Fruit fly (Drosophila melanogaster) whole organism, embryonic: ENCODE measurements around the gene pix.

Source experiments
- BtbVII ChIP-seq: fragments of 200-800 bp; sonication (Bioruptor generic); optimal IDR thresholded peaks from 3 replicates; lab custom pipeline; 2017; ENCODE audit warnings: missing biosample characterization, mild to moderate bottlenecking, missing genetic modification characterization
- CG11695 ChIP-seq: fragments of 200-800 bp; sonication (Bioruptor generic); IDR thresholded peaks from 3 replicates; pipeline ENCODE4 v1.3.6; 2022; ENCODE audit warnings: missing biosample characterization, missing genetic modification characterization
- CG12219 ChIP-seq: fragments of 200-800 bp; sonication (Bioruptor generic); optimal IDR thresholded peaks from 3 replicates; lab custom pipeline; 2018; ENCODE audit warnings: missing biosample characterization, mild to moderate bottlenecking, missing genetic modification characterization
- CG15269 ChIP-seq: fragments of 200-800 bp; sonication (Bioruptor generic); optimal IDR thresholded peaks from 2 replicates; lab custom pipeline; 2018; ENCODE audit warnings: missing biosample characterization, mild to moderate bottlenecking, missing genetic modification characterization, moderate library complexity
- CG17186 ChIP-seq: fragments of 200-800 bp; sonication (Bioruptor generic); optimal IDR thresholded peaks from 3 replicates; lab custom pipeline; 2017; ENCODE audit warnings: missing biosample characterization, missing genetic modification reagents, missing genetic modification characterization
- CG17385 ChIP-seq: fragments of 200-800 bp; sonication (Bioruptor generic); optimal IDR thresholded peaks from 3 replicates; lab custom pipeline; 2018; ENCODE audit warnings: missing biosample characterization, mild to moderate bottlenecking, missing genetic modification characterization
- CG17568 ChIP-seq: fragments of 200-800 bp; sonication (Bioruptor generic); optimal IDR thresholded peaks from 2 replicates; lab custom pipeline; 2018; ENCODE audit warnings: missing biosample characterization, mild to moderate bottlenecking, missing genetic modification characterization, moderate library complexity
- CG18476 ChIP-seq: fragments of 200-800 bp; sonication (Bioruptor generic); optimal IDR thresholded peaks from 2 replicates; lab custom pipeline; 2016; ENCODE audit warnings: missing biosample characterization, mild to moderate bottlenecking, missing genetic modification characterization
- CG18619 ChIP-seq: fragments of 200-800 bp; sonication (Bioruptor generic); optimal IDR thresholded peaks from 3 replicates; lab custom pipeline; 2017; ENCODE audit warnings: missing biosample characterization, mild to moderate bottlenecking, missing genetic modification characterization
- CG2116 ChIP-seq: fragments of 200-800 bp; sonication (Bioruptor generic); optimal IDR thresholded peaks from 3 replicates; lab custom pipeline; 2018; ENCODE audit warnings: missing biosample characterization, mild to moderate bottlenecking, missing genetic modification characterization
- CG31441 ChIP-seq: fragments of 200-800 bp; sonication (Bioruptor generic); IDR thresholded peaks from 2 replicates; pipeline ENCODE4 v1.3.6; 2022; ENCODE audit warnings: missing biosample characterization, missing genetic modification characterization
- CG34224 ChIP-seq: fragments of 200-800 bp; sonication (Bioruptor generic); IDR thresholded peaks from 3 replicates; pipeline ENCODE4 v1.3.6; 2022; ENCODE audit warnings: missing biosample characterization, missing genetic modification characterization; ENCODE audit not compliant: partially characterized antibody
- CG6654 ChIP-seq: fragments of 200-800 bp; sonication (Bioruptor generic); optimal IDR thresholded peaks from 2 replicates; lab custom pipeline; 2017; ENCODE audit warnings: missing biosample characterization, mild to moderate bottlenecking, missing genetic modification characterization
- CG6813 ChIP-seq: fragments of 200-800 bp; sonication (Bioruptor generic); optimal IDR thresholded peaks from 2 replicates; lab custom pipeline; 2017; ENCODE audit warnings: missing biosample characterization, missing genetic modification characterization, mild to moderate bottlenecking, moderate library complexity, missing genetic modification reagents
- CG7271 ChIP-seq: fragments of 200-800 bp; sonication (Bioruptor generic); optimal IDR thresholded peaks from 2 replicates; lab custom pipeline; 2018; ENCODE audit warnings: missing biosample characterization, mild to moderate bottlenecking, missing genetic modification characterization, moderate library complexity
- CG8290 ChIP-seq, 3 experiments: fragments of 200-800 bp; sonication (Bioruptor generic); optimal IDR thresholded peaks; 2 replicates each; lab custom pipeline; 2016 to 2019; ENCODE audit warnings: missing biosample characterization in 3 of 3, missing genetic modification characterization in 3 of 3, mild to moderate bottlenecking in 2 of 3, moderate library complexity in 1 of 3
- Chrac-16 ChIP-seq: fragments of 200-800 bp; sonication (Bioruptor generic); optimal IDR thresholded peaks from 3 replicates; lab custom pipeline; 2016; ENCODE audit warnings: missing biosample characterization, missing genetic modification characterization
- Dad ChIP-seq: fragments of 200-800 bp; sonication (Bioruptor generic); optimal IDR thresholded peaks from 3 replicates; lab custom pipeline; 2016; ENCODE audit warnings: missing biosample characterization, missing genetic modification characterization
- Dp ChIP-seq: fragments of 200-800 bp; sonication (Bioruptor generic); optimal IDR thresholded peaks from 2 replicates; lab custom pipeline; 2018; ENCODE audit warnings: missing biosample characterization, mild to moderate bottlenecking, missing genetic modification characterization, moderate library complexity
- E2f2 ChIP-seq: fragments of 200-800 bp; sonication (Bioruptor generic); IDR thresholded peaks from 2 replicates; pipeline ENCODE4 v1.3.6; 2022; ENCODE audit warnings: missing biosample characterization, missing genetic modification characterization
- Ets97D ChIP-seq: fragments of 200-800 bp; sonication (Bioruptor generic); optimal IDR thresholded peaks from 3 replicates; lab custom pipeline; 2016; ENCODE audit warnings: missing biosample characterization, missing genetic modification characterization
- Fer1 ChIP-seq: fragments of 200-800 bp; sonication (Bioruptor generic); optimal IDR thresholded peaks from 2 replicates; lab custom pipeline; 2017; ENCODE audit warnings: missing biosample characterization, mild to moderate bottlenecking, missing genetic modification characterization
- NFAT ChIP-seq: fragments of 200-800 bp; sonication (Bioruptor generic); IDR thresholded peaks from 2 replicates; pipeline ENCODE4 v1.3.6; 2022; ENCODE audit warnings: missing biosample characterization, missing genetic modification characterization
- PHDP ChIP-seq: fragments of 200-800 bp; sonication (Bioruptor generic); optimal IDR thresholded peaks from 3 replicates; lab custom pipeline; 2018; ENCODE audit warnings: missing biosample characterization, mild to moderate bottlenecking, missing genetic modification characterization, moderate library complexity
- Stat92E ChIP-seq, 3 experiments: fragments of >200 bp in 2 of 3; fragments of 200-800 bp in 1 of 3; sonication (Bioruptor generic) in 1 of 3; optimal IDR thresholded peaks; 2 replicates each; lab custom pipeline; 2017 to 2019; ENCODE audit warnings: missing biosample characterization in 3 of 3, missing genetic modification characterization in 3 of 3, mild to moderate bottlenecking in 1 of 3, moderate library complexity in 1 of 3
- aop ChIP-seq: fragments of 200-800 bp; sonication (Bioruptor generic); IDR thresholded peaks from 2 replicates; pipeline ENCODE4 v1.3.6; 2022; ENCODE audit warnings: missing biosample characterization, missing genetic modification characterization
- croc ChIP-seq: fragments of 200-800 bp; sonication (Bioruptor generic); conservative IDR thresholded peaks from 3 replicates; pipeline ENCODE4 v1.3.6; 2022; ENCODE audit warnings: missing biosample characterization, missing genetic modification characterization
- eve ChIP-seq, 2 experiments: fragments of >200 bp; optimal IDR thresholded peaks; 2 replicates each; lab custom pipeline; 2017; ENCODE audit warnings: missing biosample characterization in 2 of 2, missing genetic modification characterization in 2 of 2
- fd102C ChIP-seq: fragments of 200-800 bp; sonication (Bioruptor generic); optimal IDR thresholded peaks from 2 replicates; lab custom pipeline; 2018; ENCODE audit warnings: missing biosample characterization, mild to moderate bottlenecking, missing genetic modification characterization, moderate library complexity
- gce ChIP-seq: fragments of 200-800 bp; sonication (Bioruptor generic); IDR thresholded peaks from 3 replicates; pipeline ENCODE4 v1.3.6; 2022; ENCODE audit warnings: missing biosample characterization, missing genetic modification characterization
- hkb ChIP-seq, 2 experiments: fragments of 200-800 bp in 1 of 2; fragments of >200 bp in 1 of 2; sonication (Bioruptor generic) in 1 of 2; IDR thresholded peaks in 1 of 2; optimal IDR thresholded peaks in 1 of 2; 2 replicates each; pipeline versions ENCODE4 v1.3.6 to Lab custom; 2017 to 2022; ENCODE audit warnings: missing biosample characterization in 1 of 2, missing genetic modification characterization in 1 of 2
- insv ChIP-seq, 2 experiments: fragments of 200-800 bp; sonication (Bioruptor generic); optimal IDR thresholded peaks; 3 replicates each; lab custom pipeline; 2016 to 2018; ENCODE audit warnings: missing biosample characterization in 2 of 2, missing genetic modification characterization in 2 of 2
- nau ChIP-seq: fragments of 200-800 bp; sonication (Bioruptor generic); optimal IDR thresholded peaks from 3 replicates; lab custom pipeline; 2017; ENCODE audit warnings: missing biosample characterization, mild to moderate bottlenecking, missing genetic modification characterization, missing genetic modification reagents
- odd ChIP-seq: fragments of 200-800 bp; sonication (Bioruptor generic); optimal IDR thresholded peaks from 2 replicates; lab custom pipeline; 2017; ENCODE audit warnings: missing biosample characterization, mild to moderate bottlenecking, missing genetic modification characterization
- pros ChIP-seq: fragments of 200-800 bp; sonication (Bioruptor generic); optimal IDR thresholded peaks from 3 replicates; lab custom pipeline; 2019; ENCODE audit warnings: missing biosample characterization, mild to moderate bottlenecking, missing genetic modification characterization, moderate library complexity
- sens ChIP-seq: fragments of 200-800 bp; sonication (Bioruptor generic); peaks from one replicate; lab custom pipeline; 2016; ENCODE audit warnings: missing biosample characterization, missing genetic modification characterization
- so ChIP-seq: fragments of 200-800 bp; sonication (Bioruptor generic); IDR thresholded peaks from 3 replicates; pipeline ENCODE4 v1.3.6; 2022; ENCODE audit warnings: missing biosample characterization, missing genetic modification characterization
- stc ChIP-seq: fragments of 200-800 bp; sonication (Bioruptor generic); IDR thresholded peaks from 2 replicates; pipeline ENCODE4 v1.3.6; 2022; ENCODE audit warnings: missing biosample characterization, missing genetic modification characterization
- stwl ChIP-seq: fragments of 200-800 bp; sonication (Bioruptor generic); optimal IDR thresholded peaks from 3 replicates; lab custom pipeline; 2018; ENCODE audit warnings: missing biosample characterization, mild to moderate bottlenecking, missing genetic modification characterization, moderate library complexity

pix gene

DNA sequence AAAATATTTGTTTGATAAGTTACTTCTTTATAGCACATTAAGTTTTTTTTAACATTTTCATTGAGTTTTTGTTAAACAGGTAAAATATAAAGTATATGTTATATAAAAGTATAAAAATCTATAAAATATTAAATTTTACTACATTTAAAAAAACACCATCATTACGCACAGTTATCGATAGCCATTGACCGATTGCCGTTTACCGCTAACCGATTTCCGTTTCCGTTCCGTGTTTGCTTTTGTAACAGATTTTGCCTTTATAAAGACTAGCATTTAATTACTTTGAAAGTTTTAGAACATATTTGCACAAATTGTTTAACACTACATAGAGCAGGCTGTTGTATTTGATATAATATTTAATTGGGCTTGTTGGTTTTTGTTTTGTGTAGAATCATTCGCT is 34.9 kb downstream of the pix start:
- TF ChIP-seq stwl (tag; lab: Kevin White, UChicago) (peak; percentile 58), BtbVII (GFP tag; lab: Kevin White, UChicago) (no peak), pros (GFP tag; lab: Kevin White, UChicago) (no peak), CG34224 (GFP tag; lab: Robert Waterston, UW) (no peak), CG17186 (GFP tag; lab: Kevin White, UChicago) (no peak), CG7271 (tag; lab: Kevin White, UChicago) (peak; percentile 77), CG18476 (GFP tag; lab: Kevin White, UChicago) (no peak), gce (GFP tag; lab: Robert Waterston, UW) (no peak), NFAT (GFP tag; lab: Robert Waterston, UW) (no peak), Stat92E (GFP tag; optimal IDR thresholded peaks at IDR 0.05; lab: Kevin White, UChicago) (no peak), CG12219 (GFP tag; lab: Kevin White, UChicago) (no peak), CG6654 (GFP tag; lab: Kevin White, UChicago) (no peak), Ets97D (peak; percentile 13), insv (GFP tag; optimal IDR thresholded peaks at IDR 0.05; lab: Kevin White, UChicago) (no peak), CG8290 (GFP tag; optimal IDR thresholded peaks at IDR 0.05; lab: Kevin White, UChicago) (no peak), CG8290 (tag; optimal IDR thresholded peaks at IDR 0.05; lab: Kevin White, UChicago) (no peak), aop (GFP tag; lab: Robert Waterston, UW) (no peak), croc (GFP tag; lab: Robert Waterston, UW) (no peak)

DNA sequence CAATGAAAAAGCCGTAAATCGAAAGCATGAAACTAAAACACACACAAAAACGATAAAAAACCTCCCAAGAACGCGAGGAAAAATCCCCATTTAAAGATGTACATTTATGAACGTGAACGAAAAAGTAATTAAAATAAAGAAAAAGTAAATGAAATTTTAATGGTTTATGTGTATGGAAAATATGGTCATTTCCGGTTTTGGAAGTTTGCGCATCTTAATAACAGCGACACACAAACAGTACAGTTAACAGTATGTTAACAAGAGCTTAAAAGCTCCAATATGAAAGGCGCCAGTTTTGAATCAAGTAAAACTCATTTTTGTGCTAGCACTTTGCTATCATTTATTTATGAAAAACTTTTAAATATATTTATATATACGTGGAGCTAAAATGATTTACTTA is 42.6 kb downstream of the pix start:
- TF ChIP-seq nau (GFP tag; lab: Kevin White, UChicago) (peak; percentile 5), CG18619 (no peak), CG2116 (peak; percentile 6), CG11695 (GFP tag; lab: Robert Waterston, UW) (0 out of 3 replicates have a peak, but pooled peaks have one; percentile 28), PHDP (tag; lab: Kevin White, UChicago) (peak; percentile 38), Chrac-16 (no peak), Ets97D (peak; percentile 89), eve (GFP tag; optimal IDR thresholded peaks at IDR 0.05; lab: Kevin White, UChicago) (peak in 1 of 2 experiments; percentile 50), so (GFP tag; lab: Robert Waterston, UW) (no peak), BtbVII (GFP tag; lab: Kevin White, UChicago) (peak; percentile 36), CG6813 (peak; percentile 13), CG17385 (GFP tag; lab: Kevin White, UChicago) (peak; percentile 29), CG31441 (peak; percentile 38; the same call in 1 of the 2 replicates), CG17568 (peak; percentile 54), Fer1 (GFP tag; lab: Kevin White, UChicago) (peak; percentile 44), Dad (GFP tag; lab: Kevin White, UChicago) (no peak), Dp (GFP tag; lab: Kevin White, UChicago) (peak; percentile 66), E2f2 (GFP tag; lab: Robert Waterston, UW) (peak; percentile 77), stc (GFP tag; lab: Robert Waterston, UW) (peak; percentile 20; the same call in 1 of the 2 replicates), CG15269 (tag; lab: Kevin White, UChicago) (peak; percentile 13), fd102C (GFP tag; lab: Kevin White, UChicago) (no peak), sens (GFP tag; lab: Kevin White, UChicago) (peak; percentile 10), odd (GFP tag; lab: Kevin White, UChicago) (peak; percentile 40), hkb (optimal IDR thresholded peaks at IDR 0.05; lab: Kevin White, UChicago) (no peak), hkb (GFP tag; IDR thresholded peaks at IDR 0.05; lab: Robert Waterston, UW) (0 out of 2 replicates have a peak, but pooled peaks have one; percentile 22)
